Fruit fly (Drosophila melanogaster) whole organism, embryonic: ENCODE measurements around the gene Ctr1A.

Experiments used
- Atf-2 ChIP-seq: fragments of 200-800 bp; sonication (Bioruptor generic); optimal IDR thresholded peaks from 2 replicates; lab custom pipeline; 2016; ENCODE audit warnings: missing biosample characterization, missing genetic modification characterization
- CG13424 ChIP-seq: fragments of 200-800 bp; sonication (Bioruptor generic); optimal IDR thresholded peaks from 2 replicates; lab custom pipeline; 2019; ENCODE audit warnings: missing biosample characterization, mild to moderate bottlenecking, missing genetic modification characterization, moderate library complexity
- CG15514 ChIP-seq: fragments of 200-800 bp; sonication (Bioruptor generic); optimal IDR thresholded peaks from 3 replicates; lab custom pipeline; 2017; ENCODE audit warnings: missing biosample characterization, missing genetic modification characterization, mild to moderate bottlenecking, moderate library complexity, missing genetic modification reagents
- CG1792 ChIP-seq: fragments of 200-800 bp; sonication (Bioruptor generic); optimal IDR thresholded peaks from 2 replicates; lab custom pipeline; 2016; ENCODE audit warnings: missing biosample characterization, missing genetic modification characterization
- CG1832 ChIP-seq: fragments of 200-800 bp; sonication (Bioruptor generic); optimal IDR thresholded peaks from 2 replicates; lab custom pipeline; 2017; ENCODE audit warnings: missing biosample characterization, mild to moderate bottlenecking, missing genetic modification characterization, inconsistent platforms
- CG2199 ChIP-seq: fragments of 200-800 bp; sonication (Bioruptor generic); IDR thresholded peaks from 3 replicates; pipeline ENCODE4 v1.3.6; 2022; ENCODE audit warnings: missing biosample characterization, missing genetic modification characterization
- CG2875 ChIP-seq: fragments of 200-800 bp; sonication (Bioruptor generic); optimal IDR thresholded peaks from 2 replicates; lab custom pipeline; 2017; ENCODE audit warnings: missing biosample characterization, mild to moderate bottlenecking, missing genetic modification characterization, missing genetic modification reagents
- CG32767 ChIP-seq: fragments of 200-800 bp; sonication (Bioruptor generic); IDR thresholded peaks from 2 replicates; pipeline ENCODE4 v1.3.6; 2022; ENCODE audit warnings: missing biosample characterization, missing genetic modification characterization
- CG42726 ChIP-seq: fragments of 200-800 bp; sonication (Bioruptor generic); IDR thresholded peaks from 2 replicates; pipeline ENCODE4 v1.3.6; 2022; ENCODE audit warnings: missing biosample characterization, missing genetic modification characterization; ENCODE audit not compliant: partially characterized antibody
- CG5953 ChIP-seq: fragments of 200-800 bp; sonication (Bioruptor generic); IDR thresholded peaks from 2 replicates; pipeline ENCODE4 v1.3.6; 2022; ENCODE audit warnings: missing biosample characterization, missing genetic modification characterization
- CG6854 ChIP-seq: fragments of 200-800 bp; sonication (Bioruptor generic); optimal IDR thresholded peaks from 3 replicates; lab custom pipeline; 2017; ENCODE audit warnings: missing biosample characterization, mild to moderate bottlenecking, missing genetic modification characterization
- CG7372 ChIP-seq: fragments of 200-800 bp; sonication (Bioruptor generic); IDR thresholded peaks from 2 replicates; pipeline ENCODE4 v1.3.6; 2022; ENCODE audit warnings: missing biosample characterization, missing genetic modification characterization
- CG7786 ChIP-seq: fragments of 200-800 bp; sonication (Bioruptor generic); optimal IDR thresholded peaks from 2 replicates; lab custom pipeline; 2016; ENCODE audit warnings: missing biosample characterization, missing genetic modification characterization
- CG7963 ChIP-seq: fragments of 200-800 bp; sonication (Bioruptor generic); IDR thresholded peaks from 3 replicates; pipeline ENCODE4 v1.3.6; 2022; ENCODE audit warnings: missing biosample characterization, missing genetic modification characterization; ENCODE audit not compliant: partially characterized antibody
- CG8944 ChIP-seq: fragments of 200-800 bp; sonication (Bioruptor generic); optimal IDR thresholded peaks from 3 replicates; lab custom pipeline; 2016; ENCODE audit warnings: missing biosample characterization, missing genetic modification characterization
- CG9215 ChIP-seq: fragments of 200-800 bp; sonication (Bioruptor generic); IDR thresholded peaks from 2 replicates; pipeline ENCODE4 v1.3.6; 2022; ENCODE audit warnings: missing biosample characterization, missing genetic modification characterization
- CG9727 ChIP-seq: fragments of 200-800 bp; sonication (Bioruptor generic); optimal IDR thresholded peaks from 3 replicates; lab custom pipeline; 2017; ENCODE audit warnings: missing biosample characterization, mild to moderate bottlenecking, missing genetic modification characterization
- CG9797 ChIP-seq: fragments of 200-800 bp; sonication (Bioruptor generic); optimal IDR thresholded peaks from 3 replicates; lab custom pipeline; 2018; ENCODE audit warnings: missing biosample characterization, mild to moderate bottlenecking, missing genetic modification characterization
- Chrac-16 ChIP-seq: fragments of 200-800 bp; sonication (Bioruptor generic); optimal IDR thresholded peaks from 3 replicates; lab custom pipeline; 2016; ENCODE audit warnings: missing biosample characterization, missing genetic modification characterization
- D19B ChIP-seq: fragments of 200-800 bp; sonication (Bioruptor generic); optimal IDR thresholded peaks from 2 replicates; lab custom pipeline; 2017; ENCODE audit warnings: missing biosample characterization, mild to moderate bottlenecking, missing genetic modification characterization
- Dad ChIP-seq: fragments of 200-800 bp; sonication (Bioruptor generic); optimal IDR thresholded peaks from 3 replicates; lab custom pipeline; 2016; ENCODE audit warnings: missing biosample characterization, missing genetic modification characterization
- ERR ChIP-seq: fragments of 200-800 bp; sonication (Bioruptor generic); optimal IDR thresholded peaks from 2 replicates; lab custom pipeline; 2016; ENCODE audit warnings: missing biosample characterization, missing genetic modification characterization
- HLHmδ ChIP-seq: fragments of 200-800 bp; sonication (Bioruptor generic); optimal IDR thresholded peaks from 2 replicates; lab custom pipeline; 2018; ENCODE audit warnings: missing biosample characterization, mild to moderate bottlenecking, missing genetic modification characterization, moderate library complexity
- Lhr ChIP-seq: fragments of 200-800 bp; sonication (Bioruptor generic); optimal IDR thresholded peaks from 3 replicates; lab custom pipeline; 2017; ENCODE audit warnings: mild to moderate bottlenecking, missing biosample characterization, missing genetic modification reagents, missing genetic modification characterization
- Mad ChIP-seq: fragments of 200-800 bp; sonication (Bioruptor generic); optimal IDR thresholded peaks from 2 replicates; lab custom pipeline; 2016; ENCODE audit warnings: missing biosample characterization, missing genetic modification characterization
- Ptx1 ChIP-seq: fragments of 200-800 bp; sonication (Bioruptor generic); IDR thresholded peaks from 2 replicates; pipeline ENCODE4 v1.3.6; 2022; ENCODE audit warnings: missing biosample characterization, missing genetic modification characterization
- Ssrp ChIP-seq: fragments of 200-800 bp; sonication (Bioruptor generic); optimal IDR thresholded peaks from 2 replicates; lab custom pipeline; 2018; ENCODE audit warnings: missing biosample characterization, mild to moderate bottlenecking, missing genetic modification characterization, moderate library complexity
- ap ChIP-seq: fragments of 200-800 bp; sonication (Bioruptor generic); IDR thresholded peaks from 2 replicates; pipeline ENCODE4 v1.3.6; 2022; ENCODE audit warnings: missing biosample characterization, missing genetic modification characterization
- ase ChIP-seq: fragments of 200-800 bp; sonication (Bioruptor generic); IDR thresholded peaks from 3 replicates; pipeline ENCODE4 v1.3.6; 2022; ENCODE audit warnings: missing biosample characterization, missing genetic modification characterization
- ato ChIP-seq: fragments of 200-800 bp; sonication (Bioruptor generic); IDR thresholded peaks from 2 replicates; pipeline ENCODE4 v1.3.6; 2022; ENCODE audit warnings: missing biosample characterization, missing genetic modification characterization; ENCODE audit not compliant: partially characterized antibody
- bsh ChIP-seq, 2 experiments: fragments of 200-800 bp; sonication (Bioruptor generic); optimal IDR thresholded peaks; 2 replicates each; lab custom pipeline; 2017 to 2018; ENCODE audit warnings: mild to moderate bottlenecking in 2 of 2, missing biosample characterization in 2 of 2, missing genetic modification characterization in 2 of 2, moderate library complexity in 1 of 2
- crp ChIP-seq, 2 experiments: fragments of 200-800 bp; sonication (Bioruptor generic); optimal IDR thresholded peaks; 2 replicates in 1 of 2; 3 replicates in 1 of 2; lab custom pipeline; 2017; ENCODE audit warnings: missing biosample characterization in 2 of 2, missing genetic modification characterization in 2 of 2, mild to moderate bottlenecking in 1 of 2, moderate library complexity in 1 of 2
- dimm ChIP-seq: fragments of 200-800 bp; sonication (Bioruptor generic); IDR thresholded peaks from 2 replicates; pipeline ENCODE4 v1.3.6; 2022; ENCODE audit warnings: missing biosample characterization, missing genetic modification characterization
- ewg ChIP-seq: fragments of 200-800 bp; sonication (Bioruptor generic); optimal IDR thresholded peaks from 3 replicates; lab custom pipeline; 2017; ENCODE audit warnings: mild to moderate bottlenecking, missing biosample characterization, missing genetic modification reagents, missing genetic modification characterization
- fd64A ChIP-seq: fragments of 200-800 bp; sonication (Bioruptor generic); optimal IDR thresholded peaks from 3 replicates; lab custom pipeline; 2018; ENCODE audit warnings: missing biosample characterization, mild to moderate bottlenecking, missing genetic modification characterization
- mam ChIP-seq: fragments of 200-800 bp; sonication (Bioruptor generic); optimal IDR thresholded peaks from 3 replicates; lab custom pipeline; 2016; ENCODE audit warnings: missing biosample characterization, missing genetic modification characterization
- mirr ChIP-seq: fragments of 200-800 bp; sonication (Bioruptor generic); optimal IDR thresholded peaks from 3 replicates; lab custom pipeline; 2018; ENCODE audit warnings: missing biosample characterization, mild to moderate bottlenecking, missing genetic modification characterization
- psq ChIP-seq: fragments of 200-800 bp; sonication (Bioruptor generic); optimal IDR thresholded peaks from 2 replicates; lab custom pipeline; 2017; ENCODE audit warnings: missing biosample characterization, missing genetic modification characterization
- repo ChIP-seq: fragments of 200-800 bp; sonication (Bioruptor generic); optimal IDR thresholded peaks from 2 replicates; lab custom pipeline; 2016; ENCODE audit warnings: missing biosample characterization, missing genetic modification characterization
- schlank ChIP-seq: fragments of 200-800 bp; sonication (Bioruptor generic); optimal IDR thresholded peaks from 2 replicates; lab custom pipeline; 2018; ENCODE audit warnings: missing biosample characterization, mild to moderate bottlenecking, missing genetic modification characterization
- sd ChIP-seq: fragments of 200-800 bp; sonication (Bioruptor generic); optimal IDR thresholded peaks from 3 replicates; lab custom pipeline; 2018; ENCODE audit warnings: missing biosample characterization, mild to moderate bottlenecking, missing genetic modification characterization, moderate library complexity
- slou ChIP-seq: fragments of 200-800 bp; sonication (Bioruptor generic); optimal IDR thresholded peaks from 3 replicates; lab custom pipeline; 2016; ENCODE audit warnings: missing biosample characterization, missing genetic modification characterization
- tgo ChIP-seq: fragments of 200-800 bp; sonication (Bioruptor generic); IDR thresholded peaks from 3 replicates; pipeline ENCODE4 v1.3.6; 2022; ENCODE audit warnings: missing biosample characterization, missing genetic modification characterization
- tio ChIP-seq: fragments of 200-800 bp; sonication (Bioruptor generic); optimal IDR thresholded peaks from 2 replicates; lab custom pipeline; 2017; ENCODE audit warnings: missing biosample characterization, missing genetic modification characterization, inconsistent platforms
- trem ChIP-seq: fragments of 200-800 bp; optimal IDR thresholded peaks from 3 replicates; lab custom pipeline; 2019; ENCODE audit warnings: missing biosample characterization, mild to moderate bottlenecking, missing genetic modification characterization, moderate library complexity
- ttk ChIP-seq: fragments of 200-800 bp; sonication (Bioruptor generic); IDR thresholded peaks from 2 replicates; pipeline ENCODE4 v2.1.2; 2022; ENCODE audit warnings: missing biosample characterization, missing genetic modification characterization
- tup ChIP-seq: fragments of 200-800 bp; sonication (Bioruptor generic); optimal IDR thresholded peaks from 2 replicates; lab custom pipeline; 2016; ENCODE audit warnings: missing biosample characterization, mild to moderate bottlenecking, missing genetic modification characterization, moderate library complexity
- unc-4 ChIP-seq: fragments of 200-800 bp; sonication (Bioruptor generic); IDR thresholded peaks from 2 replicates; pipeline ENCODE4 v1.3.6; 2022; ENCODE audit warnings: missing biosample characterization, missing genetic modification characterization; ENCODE audit not compliant: partially characterized antibody
- vnd ChIP-seq: fragments of 200-800 bp; sonication (Bioruptor generic); IDR thresholded peaks from 3 replicates; pipeline ENCODE4 v1.3.6; 2022; ENCODE audit warnings: missing biosample characterization, missing genetic modification characterization; ENCODE audit not compliant: partially characterized antibody
- zfh2 ChIP-seq: fragments of 200-800 bp; sonication (Bioruptor generic); optimal IDR thresholded peaks from 2 replicates; lab custom pipeline; 2016; ENCODE audit warnings: missing biosample characterization, missing genetic modification characterization

The Ctr1A gene

dm6 chrX:6615476-6615875 lies 46.0 kb upstream of the Ctr1A start (continued):
- TF ChIP-seq ap (GFP tag; lab: Robert Waterston, UW), result no peak
- no peak for TF ChIP-seq D19B (GFP tag; lab: Kevin White, UChicago)
- TF ChIP-seq CG7786, result peak; percentile 32
- peak; percentile 6 for TF ChIP-seq Dad
- TF ChIP-seq CG1832, result no peak
- TF ChIP-seq CG15514 (GFP tag; lab: Kevin White, UChicago), result no peak
- peak; percentile 56 for TF ChIP-seq sd (tag; lab: Kevin White, UChicago)
- 0 out of 3 replicates have a peak, but pooled peaks have one; percentile 21 for TF ChIP-seq CG2199
- peak; percentile 36 for TF ChIP-seq CG13424 (tag; lab: Kevin White, UChicago)
- no peak for TF ChIP-seq vnd (GFP tag; lab: Robert Waterston, UW)
- TF ChIP-seq CG42726 (GFP tag; lab: Robert Waterston, UW), result no peak
- peak; percentile 35; the same call in 1 of the 3 replicates for TF ChIP-seq ase (GFP tag; lab: Robert Waterston, UW)
- TF ChIP-seq Lhr (GFP tag; lab: Kevin White, UChicago), result no peak
- TF ChIP-seq CG32767 (GFP tag; lab: Robert Waterston, UW), result peak; percentile 54; the same call in 1 of the 2 replicates
- peak; percentile 22; the same call in 1 of the 2 replicates for TF ChIP-seq CG9215 (GFP tag; lab: Robert Waterston, UW)
- peak; percentile 46; the same call in 2 of the 3 replicates for TF ChIP-seq tgo (GFP tag; lab: Robert Waterston, UW)
- peak; percentile 46 for TF ChIP-seq mam (GFP tag; lab: Kevin White, UChicago)
- peak; percentile 21 for TF ChIP-seq ewg (GFP tag; lab: Kevin White, UChicago)
- TF ChIP-seq repo (GFP tag; lab: Kevin White, UChicago), result peak; percentile 16
- TF ChIP-seq CG2875 (GFP tag; lab: Kevin White, UChicago), result no peak
- TF ChIP-seq Chrac-16 (GFP tag; lab: Kevin White, UChicago), result peak; percentile 24
- peak; percentile 34 for TF ChIP-seq CG9727
- TF ChIP-seq mirr, result no peak
- no peak for TF ChIP-seq CG9797 (GFP tag; lab: Kevin White, UChicago)
- no peak for TF ChIP-seq ERR (GFP tag; lab: Kevin White, UChicago)
- TF ChIP-seq CG7372 (GFP tag; lab: Robert Waterston, UW), result no peak
- no peak for TF ChIP-seq crp (GFP tag; optimal IDR thresholded peaks at IDR 0.05; lab: Kevin White, UChicago)
- TF ChIP-seq zfh2, result no peak
- no peak for TF ChIP-seq unc-4 (GFP tag; lab: Robert Waterston, UW)
- no peak for TF ChIP-seq CG1792 (GFP tag; lab: Kevin White, UChicago)
- TF ChIP-seq tup (GFP tag; lab: Kevin White, UChicago), result no peak
- TF ChIP-seq fd64A, result no peak
- TF ChIP-seq slou (GFP tag; lab: Kevin White, UChicago), result no peak
- no peak for TF ChIP-seq psq (GFP tag; lab: Kevin White, UChicago)
- 0 out of 2 replicates have a peak, but pooled peaks have one; percentile 26 for TF ChIP-seq CG5953 (GFP tag; lab: Robert Waterston, UW)
- no peak for TF ChIP-seq CG6854 (GFP tag; lab: Kevin White, UChicago)
- no peak for TF ChIP-seq CG7963 (GFP tag; lab: Robert Waterston, UW)
- TF ChIP-seq dimm (GFP tag; lab: Robert Waterston, UW), result no peak
- TF ChIP-seq HLHmδ (GFP tag; lab: Kevin White, UChicago), result no peak
- TF ChIP-seq tio (GFP tag; lab: Kevin White, UChicago), result no peak
- no peak for TF ChIP-seq ato
- peak; percentile 30 to 67 for TF ChIP-seq bsh (GFP tag; optimal IDR thresholded peaks at IDR 0.05; lab: Kevin White, UChicago)
- peak; percentile 36 for TF ChIP-seq CG8944 (GFP tag; lab: Kevin White, UChicago)
- TF ChIP-seq schlank (tag; lab: Kevin White, UChicago), result no peak
- no peak for TF ChIP-seq Mad
- TF ChIP-seq Ssrp (tag; lab: Kevin White, UChicago), result peak; percentile 75
- peak; percentile 53 for TF ChIP-seq Ptx1 (GFP tag; lab: Robert Waterston, UW)
- no peak for TF ChIP-seq Atf-2 (GFP tag; lab: Kevin White, UChicago)
- TF ChIP-seq ttk (GFP tag; lab: Robert Waterston, UW), result peak; percentile 57
- TF ChIP-seq trem (tag; lab: Kevin White, UChicago), result peak; percentile 15
